Fruit fly (Drosophila melanogaster): ENCODE data around the gene Mcm10.

Mcm10 gene

dm6 chr2L:21166422-21166821 lies 13.3 kb upstream of the Mcm10 start:
- TF ChIP-seq Sry-β (GFP tag; optimal IDR thresholded peaks at IDR 0.05) (peak; percentile 79), CG1024 (GFP tag; IDR thresholded peaks at IDR 0.05) (no peak), Blimp-1 (GFP tag; optimal IDR thresholded peaks at IDR 0.05) (no peak), CG16863 (GFP tag; optimal IDR thresholded peaks at IDR 0.05) (no peak), nmo (GFP tag; optimal IDR thresholded peaks at IDR 0.05) (no peak), CG11696 (GFP tag; IDR thresholded peaks at IDR 0.05) (no peak), CG4707 (GFP tag; optimal IDR thresholded peaks at IDR 0.05) (no peak), sqz (GFP tag; optimal IDR thresholded peaks at IDR 0.05) (no peak), CG31388 (GFP tag; optimal IDR thresholded peaks at IDR 0.05) (no peak), D19A (tag; optimal IDR thresholded peaks at IDR 0.05) (no peak), E2f1 (GFP tag; IDR thresholded peaks at IDR 0.05) (no peak), tx (GFP tag; optimal IDR thresholded peaks at IDR 0.05) (no peak), cg (GFP tag; optimal IDR thresholded peaks at IDR 0.05) (no peak), Mad (GFP tag; optimal IDR thresholded peaks at IDR 0.05) (no peak), gfzf (GFP tag; optimal IDR thresholded peaks at IDR 0.05) (peak; percentile 18), CG10543 (GFP tag; optimal IDR thresholded peaks at IDR 0.05) (peak; percentile 23), CG15514 (GFP tag; optimal IDR thresholded peaks at IDR 0.05) (peak; percentile 55), GATAe (GFP tag; conservative IDR thresholded peaks at IDR 0.05) (no peak), CG1603 (tag; optimal IDR thresholded peaks at IDR 0.05) (peak; percentile 36), CG2120 (GFP tag; optimal IDR thresholded peaks at IDR 0.05) (peak; percentile 8), CG12299 (tag; optimal IDR thresholded peaks at IDR 0.05) (no peak), CG7987 (GFP tag; optimal IDR thresholded peaks at IDR 0.05) (no peak), Asciz (GFP tag; optimal IDR thresholded peaks at IDR 0.05) (no peak), MBD-R2 (GFP tag; IDR thresholded peaks at IDR 0.05) (peak; percentile 80), lab (GFP tag; optimal IDR thresholded peaks at IDR 0.05) (no peak), CG6654 (GFP tag; optimal IDR thresholded peaks at IDR 0.05) (no peak), vvl (GFP tag; IDR thresholded peaks at IDR 0.05) (no peak), sug (tag; optimal IDR thresholded peaks at IDR 0.05) (peak; percentile 42), gro (GFP tag; optimal IDR thresholded peaks at IDR 0.05) (peak; percentile 41), Hr39 (optimal IDR thresholded peaks at IDR 0.05) (no peak), nerfin-2 (GFP tag; IDR thresholded peaks at IDR 0.05; ENCODE audit: partially characterized antibody) (no peak), Rx (GFP tag; IDR thresholded peaks at IDR 0.05) (no peak), B-H2 (GFP tag; optimal IDR thresholded peaks at IDR 0.05) (peak; percentile 15), CG34422 (GFP tag; IDR thresholded peaks at IDR 0.05) (peak; percentile 36; the same call in 1 of the 3 replicates), CG13296 (GFP tag; optimal IDR thresholded peaks at IDR 0.05) (no peak), BEAF-32 (GFP tag; optimal IDR thresholded peaks at IDR 0.05) (peak; percentile 18), Sin3A (optimal IDR thresholded peaks at IDR 0.05) (peak; percentile 23), unc-4 (GFP tag; IDR thresholded peaks at IDR 0.05; ENCODE audit: partially characterized antibody) (no peak), oc (tag; optimal IDR thresholded peaks at IDR 0.05) (no peak), Sry-δ (GFP tag; optimal IDR thresholded peaks at IDR 0.05) (peak; percentile 14), emc (GFP tag; optimal IDR thresholded peaks at IDR 0.05) (no peak), CG13287 (GFP tag; IDR thresholded peaks at IDR 0.05; ENCODE audit: partially characterized antibody) (peak; percentile 22; the same call in 1 of the 2 replicates), mld (GFP tag; IDR thresholded peaks at IDR 0.05; ENCODE audit: partially characterized antibody) (no peak), trem (tag; optimal IDR thresholded peaks at IDR 0.05) (peak; percentile 16), CG12391 (tag; optimal IDR thresholded peaks at IDR 0.05) (peak; percentile 0), bsh (GFP tag; optimal IDR thresholded peaks at IDR 0.05) (no peak), pzg (GFP tag; optimal IDR thresholded peaks at IDR 0.05) (peak; percentile 63), Fer2 (tag; optimal IDR thresholded peaks at IDR 0.05) (no peak), CG2889 (GFP tag; IDR thresholded peaks at IDR 0.05) (no peak), ken (GFP tag; IDR thresholded peaks at IDR 0.05) (no peak), CG15269 (tag; optimal IDR thresholded peaks at IDR 0.05) (no peak)
